Worm (Caenorhabditis elegans): Measurements from ENCODE around the gene T19C3.2.

DNA sequence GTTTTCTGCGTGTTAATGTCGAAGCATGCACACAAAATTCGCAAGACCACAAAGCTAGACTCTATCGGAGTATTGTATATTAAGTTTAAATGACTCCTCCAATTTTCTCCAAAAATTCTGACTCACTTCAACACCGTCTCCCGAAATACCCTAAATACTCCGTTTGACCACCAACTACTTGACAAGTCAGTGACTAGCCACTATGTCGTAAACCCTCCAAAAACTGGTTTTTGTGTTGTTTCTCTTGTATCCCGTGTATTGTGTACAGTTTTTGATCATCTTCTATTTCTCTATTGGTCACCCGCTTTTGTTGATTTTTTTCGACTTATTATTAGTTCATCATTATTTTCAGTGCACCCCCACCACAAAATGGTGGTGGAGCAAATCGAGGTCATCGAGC is 41.0 kb upstream of the T19C3.2 start, which contains the start of gene C09F5.1:
- TF ChIP-seq elt-3 (tag; optimal IDR thresholded peaks at IDR 0.05) (no peak), jun-1 (tag; optimal IDR thresholded peaks at IDR 0.05) (no peak), R02D3.7 (tag; optimal IDR thresholded peaks at IDR 0.05) (no peak), lin-15B (tag; optimal IDR thresholded peaks at IDR 0.05) (no peak), fos-1 (tag; optimal IDR thresholded peaks at IDR 0.05) (no peak), ztf-11 (tag; optimal IDR thresholded peaks at IDR 0.05) (no peak), mdl-1 (tag; optimal IDR thresholded peaks at IDR 0.05) (no peak), fkh-10 (GFP tag; optimal IDR thresholded peaks at IDR 0.05) (no peak), ceh-82 (tag; optimal IDR thresholded peaks at IDR 0.05) (no peak), ZK546.5 (tag; optimal IDR thresholded peaks at IDR 0.05) (no peak), pqm-1 (tag; optimal IDR thresholded peaks at IDR 0.05) (no peak), nhr-76 (tag; optimal IDR thresholded peaks at IDR 0.05) (no peak), egl-5 (tag; optimal IDR thresholded peaks at IDR 0.05) (no peak)
